Fruit fly (Drosophila melanogaster) whole organism, prepupa: ENCODE measurements around the gene sqh.
A peak's percentile ranks its signal among the peaks of the same experiment; 100 is the strongest.

Experiments
- Blimp-1 ChIP-seq: fragments of 200-800 bp; sonication (Bioruptor generic); optimal IDR thresholded peaks from 3 replicates; lab custom pipeline; 2017; ENCODE audit warnings: missing biosample characterization, missing genetic modification characterization, mild to moderate bottlenecking, moderate library complexity, missing genetic modification reagents
- CG11294 ChIP-seq: fragments of 200-800 bp; sonication (Bioruptor generic); IDR thresholded peaks from 2 replicates; pipeline ENCODE4 v1.3.6; 2022; ENCODE audit warnings: missing biosample characterization, missing genetic modification characterization
- CG11762 ChIP-seq: fragments of 200-800 bp; sonication (Bioruptor generic); optimal IDR thresholded peaks from 3 replicates; lab custom pipeline; 2016; ENCODE audit warnings: missing biosample characterization, missing genetic modification characterization; ENCODE audit not compliant: insufficient read depth
- CG15336 ChIP-seq: fragments of 200-800 bp; sonication (Bioruptor generic); IDR thresholded peaks from 2 replicates; pipeline ENCODE4 v1.3.6; 2022; ENCODE audit warnings: missing biosample characterization, missing genetic modification characterization
- CG16779 ChIP-seq: fragments of 200-800 bp; sonication (Bioruptor generic); optimal IDR thresholded peaks from 3 replicates; lab custom pipeline; 2017; ENCODE audit warnings: missing biosample characterization, mild to moderate bottlenecking, missing genetic modification characterization
- CG31627 ChIP-seq: fragments of 200-800 bp; sonication (Bioruptor generic); optimal IDR thresholded peaks from 3 replicates; lab custom pipeline; 2016; ENCODE audit warnings: missing biosample characterization, missing genetic modification characterization
- CG32006 ChIP-seq: fragments of 200-800 bp; sonication (Bioruptor generic); optimal IDR thresholded peaks from 3 replicates; lab custom pipeline; 2017; ENCODE audit warnings: missing biosample characterization, mild to moderate bottlenecking, missing genetic modification characterization
- CG34406 ChIP-seq: fragments of 200-800 bp; sonication (Bioruptor generic); optimal IDR thresholded peaks from 3 replicates; lab custom pipeline; 2016; ENCODE audit warnings: missing biosample characterization, missing genetic modification characterization
- CG3919 ChIP-seq: fragments of 200-800 bp; sonication (Bioruptor generic); optimal IDR thresholded peaks from 3 replicates; lab custom pipeline; 2016; ENCODE audit warnings: missing biosample characterization, missing genetic modification characterization
- CG4318 ChIP-seq: fragments of 200-800 bp; sonication (Bioruptor generic); optimal IDR thresholded peaks from 3 replicates; lab custom pipeline; 2017; ENCODE audit warnings: missing biosample characterization, mild to moderate bottlenecking, missing genetic modification characterization
- CG6163 ChIP-seq: fragments of 200-800 bp; sonication (Bioruptor generic); IDR thresholded peaks from 3 replicates; pipeline ENCODE4 v1.3.6; 2022; ENCODE audit warnings: missing biosample characterization, missing genetic modification characterization
- CG6276 ChIP-seq: fragments of 200-800 bp; sonication (Bioruptor generic); optimal IDR thresholded peaks from 2 replicates; lab custom pipeline; 2017; ENCODE audit warnings: missing biosample characterization, mild to moderate bottlenecking, missing genetic modification characterization
- CG6792 ChIP-seq: fragments of 200-800 bp; sonication (Bioruptor generic); optimal IDR thresholded peaks from 3 replicates; lab custom pipeline; 2016; ENCODE audit warnings: missing biosample characterization, missing genetic modification characterization
- CG6808 ChIP-seq: fragments of 200-800 bp; sonication (Bioruptor generic); optimal IDR thresholded peaks from 3 replicates; lab custom pipeline; 2017; ENCODE audit warnings: missing biosample characterization, missing genetic modification characterization, mild to moderate bottlenecking, moderate library complexity, missing genetic modification reagents
- CG6854 ChIP-seq: fragments of 200-800 bp; sonication (Bioruptor generic); optimal IDR thresholded peaks from 2 replicates; lab custom pipeline; 2017; ENCODE audit warnings: missing biosample characterization, mild to moderate bottlenecking, missing genetic modification characterization
- CG7368 ChIP-seq: fragments of 200-800 bp; sonication (Bioruptor generic); optimal IDR thresholded peaks from 3 replicates; lab custom pipeline; 2016; ENCODE audit warnings: missing biosample characterization, missing genetic modification characterization
- CG8319 ChIP-seq: fragments of 200-800 bp; sonication (Bioruptor generic); optimal IDR thresholded peaks from 3 replicates; lab custom pipeline; 2016; ENCODE audit warnings: missing biosample characterization, missing genetic modification characterization
- CG8632 ChIP-seq: fragments of 200-800 bp; sonication (Bioruptor generic); optimal IDR thresholded peaks from 3 replicates; lab custom pipeline; 2016; ENCODE audit warnings: missing biosample characterization, missing genetic modification characterization
- CG9139 ChIP-seq: fragments of 200-800 bp; sonication (Bioruptor generic); optimal IDR thresholded peaks from 3 replicates; lab custom pipeline; 2017; ENCODE audit warnings: missing biosample characterization, mild to moderate bottlenecking, missing genetic modification characterization
- Eip93F ChIP-seq: fragments of 200-800 bp; sonication (Bioruptor generic); optimal IDR thresholded peaks from 2 replicates; lab custom pipeline; 2016; ENCODE audit warnings: missing biosample characterization, mild to moderate bottlenecking, missing genetic modification characterization
- Ets21C ChIP-seq: fragments of 200-800 bp; sonication (Bioruptor generic); optimal IDR thresholded peaks from 3 replicates; lab custom pipeline; 2016; ENCODE audit warnings: missing biosample characterization, missing genetic modification characterization
- Ets96B ChIP-seq: fragments of 200-800 bp; optimal IDR thresholded peaks from 2 replicates; lab custom pipeline; 2019; ENCODE audit warnings: missing biosample characterization, mild to moderate bottlenecking, missing genetic modification characterization, moderate library complexity
- Gug ChIP-seq: fragments of 200-800 bp; sonication (Bioruptor generic); IDR thresholded peaks from 2 replicates; pipeline ENCODE4 v1.3.6; 2022; ENCODE audit warnings: missing biosample characterization, missing genetic modification characterization
- Hr38 ChIP-seq: sonication (Bioruptor generic); optimal IDR thresholded peaks from 2 replicates; lab custom pipeline; 2016; ENCODE audit warnings: missing biosample characterization, missing genetic modification characterization
- Hr39 ChIP-seq: fragments of 200-800 bp; sonication (Bioruptor generic); optimal IDR thresholded peaks from 2 replicates; lab custom pipeline; 2016; ENCODE audit warnings: missing biosample characterization, missing genetic modification characterization
- Hr4 ChIP-seq: fragments of 200-800 bp; sonication (Bioruptor generic); optimal IDR thresholded peaks from 3 replicates; lab custom pipeline; 2016; ENCODE audit warnings: missing biosample characterization, missing genetic modification characterization
- Met ChIP-seq: fragments of 200-800 bp; sonication (Bioruptor generic); optimal IDR thresholded peaks from 3 replicates; lab custom pipeline; 2016; ENCODE audit warnings: missing biosample characterization, missing genetic modification characterization
- OdsH ChIP-seq: fragments of 200-800 bp; sonication (Bioruptor generic); optimal IDR thresholded peaks from 3 replicates; lab custom pipeline; 2016; ENCODE audit warnings: missing biosample characterization, missing genetic modification characterization
- Smox ChIP-seq: fragments of 200-800 bp; sonication (Bioruptor generic); optimal IDR thresholded peaks from 3 replicates; lab custom pipeline; 2016; ENCODE audit warnings: missing biosample characterization, missing genetic modification characterization
- Sox102F ChIP-seq: fragments of 200-800 bp; sonication (Bioruptor generic); optimal IDR thresholded peaks from 2 replicates; lab custom pipeline; 2016; ENCODE audit warnings: missing biosample characterization, mild to moderate bottlenecking, missing genetic modification characterization
- Sox14 ChIP-seq: fragments of 200-800 bp; sonication (Bioruptor generic); optimal IDR thresholded peaks from 3 replicates; lab custom pipeline; 2016; ENCODE audit warnings: missing biosample characterization, missing genetic modification characterization
- Sox15 ChIP-seq: fragments of 200-800 bp; sonication (Bioruptor generic); optimal IDR thresholded peaks from 3 replicates; lab custom pipeline; 2016; ENCODE audit warnings: missing biosample characterization, missing genetic modification characterization
- acj6 ChIP-seq: fragments of 200-800 bp; sonication (Bioruptor generic); optimal IDR thresholded peaks from 3 replicates; lab custom pipeline; 2016; ENCODE audit warnings: missing biosample characterization, missing genetic modification characterization
- cyc ChIP-seq: fragments of 200-800 bp; sonication (Bioruptor generic); optimal IDR thresholded peaks from 3 replicates; lab custom pipeline; 2016; ENCODE audit warnings: missing biosample characterization, missing genetic modification characterization
- dac ChIP-seq: fragments of 200-800 bp; sonication (Bioruptor generic); optimal IDR thresholded peaks from 2 replicates; lab custom pipeline; 2017; ENCODE audit warnings: missing biosample characterization, mild to moderate bottlenecking, missing genetic modification characterization
- eg ChIP-seq: fragments of 200-800 bp; sonication (Bioruptor generic); IDR thresholded peaks from 3 replicates; pipeline ENCODE4 v1.3.6; 2022; ENCODE audit warnings: missing biosample characterization, missing genetic modification characterization
- esn ChIP-seq: fragments of 200-800 bp; sonication (Bioruptor generic); optimal IDR thresholded peaks from 2 replicates; lab custom pipeline; 2016; ENCODE audit warnings: missing biosample characterization, mild to moderate bottlenecking, missing genetic modification characterization, moderate library complexity
- fd85E ChIP-seq: fragments of 200-800 bp; sonication (Bioruptor generic); optimal IDR thresholded peaks from 3 replicates; lab custom pipeline; 2016; ENCODE audit warnings: missing biosample characterization, missing genetic modification characterization
- fkh ChIP-seq: fragments of 200-800 bp; sonication (Bioruptor generic); optimal IDR thresholded peaks from 3 replicates; lab custom pipeline; 2017; ENCODE audit warnings: missing biosample characterization, mild to moderate bottlenecking, missing genetic modification characterization, moderate library complexity
- lz ChIP-seq: fragments of 200-800 bp; sonication (Bioruptor generic); optimal IDR thresholded peaks from 3 replicates; lab custom pipeline; 2016; ENCODE audit warnings: missing biosample characterization, missing genetic modification characterization
- net ChIP-seq: fragments of 200-800 bp; sonication (Bioruptor generic); optimal IDR thresholded peaks from 3 replicates; lab custom pipeline; 2016; ENCODE audit warnings: missing biosample characterization, missing genetic modification characterization
- pdm3 ChIP-seq: fragments of 200-800 bp; sonication (Bioruptor generic); optimal IDR thresholded peaks from 3 replicates; lab custom pipeline; 2016; ENCODE audit warnings: missing biosample characterization, missing genetic modification characterization
- salr ChIP-seq, 2 experiments: fragments of 200-800 bp; sonication (Bioruptor generic); optimal IDR thresholded peaks; 3 replicates each; lab custom pipeline; 2016 to 2018; ENCODE audit warnings: missing biosample characterization in 2 of 2, missing genetic modification characterization in 2 of 2, mild to moderate bottlenecking in 1 of 2
- ss ChIP-seq, 2 experiments: fragments of 200-800 bp; sonication (Bioruptor generic); optimal IDR thresholded peaks; 2 replicates in 1 of 2; 3 replicates in 1 of 2; lab custom pipeline; 2017 to 2018; ENCODE audit warnings: mild to moderate bottlenecking in 2 of 2, missing biosample characterization in 2 of 2, missing genetic modification characterization in 2 of 2, moderate library complexity in 1 of 2
- svp ChIP-seq: fragments of 200-800 bp; sonication (Bioruptor generic); peaks from one replicate; lab custom pipeline; 2016; ENCODE audit warnings: missing biosample characterization, missing genetic modification characterization
- vri ChIP-seq: fragments of 200-800 bp; sonication (Bioruptor generic); optimal IDR thresholded peaks from 3 replicates; lab custom pipeline; 2016; ENCODE audit warnings: missing biosample characterization, mild to moderate bottlenecking, missing genetic modification characterization

The sqh gene

dm6 chrX:6265456-6265877 lies 40.5 kb upstream of the sqh start (continued):
- TF ChIP-seq CG6854 (GFP tag; lab: Kevin White, UChicago) (peak; percentile 56), eg (GFP tag; lab: Robert Waterston, UW) (peak; percentile 93), Hr39 (GFP tag; lab: Kevin White, UChicago) (peak; percentile 91), CG6163 (peak; percentile 91), fd85E (GFP tag; lab: Kevin White, UChicago) (peak; percentile 71), Sox14 (GFP tag; lab: Kevin White, UChicago) (peak; percentile 92), Gug (peak; percentile 92), CG6808 (GFP tag; lab: Kevin White, UChicago) (peak; percentile 83), Hr38 (GFP tag; lab: Kevin White, UChicago) (peak; percentile 64), Eip93F (GFP tag; lab: Kevin White, UChicago) (peak; percentile 25), vri (GFP tag; lab: Kevin White, UChicago) (peak; percentile 82), CG6276 (GFP tag; lab: Kevin White, UChicago) (peak; percentile 94), svp (GFP tag; lab: Kevin White, UChicago) (peak; percentile 94), lz (GFP tag; lab: Kevin White, UChicago) (peak; percentile 92), pdm3 (GFP tag; lab: Kevin White, UChicago) (peak; percentile 96), CG8632 (GFP tag; lab: Kevin White, UChicago) (peak; percentile 94), salr (GFP tag; optimal IDR thresholded peaks at IDR 0.05; lab: Kevin White, UChicago) (peak; percentile 67 to 95), CG6792 (peak; percentile 93), Smox (peak; percentile 89), CG8319 (peak; percentile 93), CG9139 (GFP tag; lab: Kevin White, UChicago) (peak; percentile 73), esn (GFP tag; lab: Kevin White, UChicago) (peak; percentile 93), CG15336 (GFP tag; lab: Robert Waterston, UW) (peak; percentile 96), fkh (GFP tag; lab: Kevin White, UChicago) (peak; percentile 65), CG34406 (GFP tag; lab: Kevin White, UChicago) (peak; percentile 93), CG11294 (GFP tag; lab: Robert Waterston, UW) (peak; percentile 90), Sox102F (GFP tag; lab: Kevin White, UChicago) (peak; percentile 91), CG7368 (GFP tag; lab: Kevin White, UChicago) (peak; percentile 87), CG4318 (peak; percentile 96), CG32006 (peak; percentile 98)

dm6 chrX:6264456-6264855 lies 39.5 kb upstream of the sqh start:
- TF ChIP-seq CG9139 (GFP tag; lab: Kevin White, UChicago) = no peak
- TF ChIP-seq CG11762 = no peak
- no peak for TF ChIP-seq Sox15 (GFP tag; lab: Kevin White, UChicago)
- TF ChIP-seq Ets21C (GFP tag; lab: Kevin White, UChicago) = no peak
- TF ChIP-seq CG3919 = no peak
- no peak for TF ChIP-seq CG31627 (GFP tag; lab: Kevin White, UChicago)
- TF ChIP-seq Ets96B (tag; lab: Kevin White, UChicago) = no peak
- TF ChIP-seq lz (GFP tag; lab: Kevin White, UChicago) = no peak
- no peak for TF ChIP-seq Hr4 (GFP tag; lab: Kevin White, UChicago)
- no peak for TF ChIP-seq CG6276 (GFP tag; lab: Kevin White, UChicago)

dm6 chrX:6263614-6264130 lies 38.7 kb upstream of the sqh start:
- TF ChIP-seq CG8319 = peak; percentile 14
- peak; percentile 22 for TF ChIP-seq OdsH (GFP tag; lab: Kevin White, UChicago)
- TF ChIP-seq CG6808 (GFP tag; lab: Kevin White, UChicago) = peak; percentile 22
- peak; percentile 55 for TF ChIP-seq dac (GFP tag; lab: Kevin White, UChicago)
- TF ChIP-seq CG34406 (GFP tag; lab: Kevin White, UChicago) = no peak
- TF ChIP-seq Sox14 (GFP tag; lab: Kevin White, UChicago) = peak; percentile 19
- no peak for TF ChIP-seq Gug
- TF ChIP-seq CG31627 (GFP tag; lab: Kevin White, UChicago) = no peak
- TF ChIP-seq esn (GFP tag; lab: Kevin White, UChicago) = no peak
- TF ChIP-seq CG6792 = peak; percentile 8
- TF ChIP-seq CG16779 (tag; lab: Kevin White, UChicago) = no peak
- TF ChIP-seq CG11294 (GFP tag; lab: Robert Waterston, UW) = no peak
- TF ChIP-seq Blimp-1 (GFP tag; lab: Kevin White, UChicago) = no peak
- TF ChIP-seq net (GFP tag; lab: Kevin White, UChicago) = peak; percentile 43
- peak; percentile 19 for TF ChIP-seq CG3919
- peak; percentile 17 for TF ChIP-seq lz (GFP tag; lab: Kevin White, UChicago)
- TF ChIP-seq CG6163 = no peak
- no peak for TF ChIP-seq cyc (GFP tag; lab: Kevin White, UChicago)
- peak; percentile 5 for TF ChIP-seq Met (GFP tag; lab: Kevin White, UChicago)
- TF ChIP-seq CG7368 (GFP tag; lab: Kevin White, UChicago) = no peak
- peak; percentile 36 for TF ChIP-seq Ets96B (tag; lab: Kevin White, UChicago)
- TF ChIP-seq ss (GFP tag; optimal IDR thresholded peaks at IDR 0.05; lab: Kevin White, UChicago) = peak in 1 of 2 experiments; percentile 10
- TF ChIP-seq fkh (GFP tag; lab: Kevin White, UChicago) = peak; percentile 68
- peak; percentile 68 for TF ChIP-seq svp (GFP tag; lab: Kevin White, UChicago)
- peak; percentile 21 for TF ChIP-seq acj6 (GFP tag; lab: Kevin White, UChicago)
